Fruit fly (Drosophila melanogaster) whole organism, wandering third instar larva: ENCODE results near the gene CDK2AP1.

Experiments used
- Abd-B ChIP-seq: fragments of >200 bp; optimal IDR thresholded peaks from 2 replicates; lab custom pipeline; 2017; ENCODE audit warnings: missing biosample characterization, missing genetic modification characterization
- Dfd ChIP-seq: fragments of >200 bp; optimal IDR thresholded peaks from 2 replicates; lab custom pipeline; 2017; ENCODE audit warnings: missing biosample characterization, missing genetic modification characterization
- Hnf4 ChIP-seq: fragments of 200-800 bp; sonication (Bioruptor generic); optimal IDR thresholded peaks from 2 replicates; lab custom pipeline; 2016; ENCODE audit warnings: missing biosample characterization, mild to moderate bottlenecking, missing genetic modification characterization
- Hr78 ChIP-seq: fragments of >200 bp; optimal IDR thresholded peaks from 2 replicates; lab custom pipeline; 2017; ENCODE audit warnings: missing biosample characterization, missing genetic modification characterization
- fru ChIP-seq: fragments of 200-800 bp; sonication (Bioruptor generic); optimal IDR thresholded peaks from 3 replicates; lab custom pipeline; 2016; ENCODE audit warnings: missing biosample characterization, mild to moderate bottlenecking, missing genetic modification characterization
- h ChIP-seq: fragments of 200-800 bp; sonication (Bioruptor generic); optimal IDR thresholded peaks from 3 replicates; lab custom pipeline; 2016; ENCODE audit warnings: missing biosample characterization, mild to moderate bottlenecking, missing genetic modification characterization
- jim ChIP-seq: fragments of 175-275, 200-325 bp; sonication (Bioruptor generic); optimal IDR thresholded peaks from 2 replicates; lab custom pipeline; 2016; ENCODE audit warnings: missing biosample characterization, mild to moderate bottlenecking, missing genetic modification characterization
- lola ChIP-seq: fragments of >200 bp; optimal IDR thresholded peaks from 2 replicates; lab custom pipeline; 2017; ENCODE audit warnings: missing biosample characterization, missing genetic modification characterization
- pan ChIP-seq: fragments of >200 bp; optimal IDR thresholded peaks from 2 replicates; lab custom pipeline; 2017
- psq ChIP-seq: fragments of 200-800 bp; sonication (Bioruptor generic); optimal IDR thresholded peaks from 3 replicates; lab custom pipeline; 2017; ENCODE audit warnings: missing biosample characterization, mild to moderate bottlenecking, missing genetic modification characterization, moderate library complexity
- sv ChIP-seq: fragments of 200-800 bp; sonication (Bioruptor generic); optimal IDR thresholded peaks from 3 replicates; lab custom pipeline; 2016; ENCODE audit warnings: missing biosample characterization, missing genetic modification characterization
- usp ChIP-seq: fragments of >200 bp; optimal IDR thresholded peaks from 2 replicates; lab custom pipeline; 2017; ENCODE audit warnings: missing biosample characterization, missing genetic modification characterization

dm6 chrX:11143820-11144219, 6.2 kb downstream of the CDK2AP1 start, which contains the start of gene CG15201:
- TF ChIP-seq Hnf4 (no peak), usp (no peak), jim (no peak), h (no peak), pan (lab: Kevin White, UChicago) (no peak), lola (GFP tag; lab: Kevin White, UChicago) (no peak), Dfd (no peak), Hr78 (no peak), fru (GFP tag; lab: Kevin White, UChicago) (no peak), sv (GFP tag; lab: Kevin White, UChicago) (no peak), psq (no peak), Abd-B (GFP tag; lab: Kevin White, UChicago) (no peak)
